Fruit fly (Drosophila melanogaster): ENCODE results near the gene Grip71.

Gene Grip71

DNA sequence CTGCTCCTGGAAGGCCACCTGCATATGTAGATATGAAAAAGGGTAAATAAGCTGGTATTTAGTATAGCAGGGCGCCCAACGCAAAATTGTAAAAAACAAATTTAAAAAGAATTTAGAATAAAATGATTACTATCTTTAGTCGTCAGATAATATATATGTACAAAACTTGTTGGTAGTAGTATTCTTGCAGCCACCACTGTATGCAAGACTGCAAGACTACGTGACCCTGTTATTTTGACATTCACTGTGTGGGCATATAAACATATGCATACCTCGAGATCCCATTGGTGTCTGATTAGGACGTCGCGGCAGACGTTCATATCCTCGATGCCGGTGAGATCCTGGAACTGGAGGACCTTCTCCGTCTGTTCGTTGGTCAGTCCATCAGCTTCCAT lies 805 bp upstream of the Grip71 start (continued):
- TF ChIP-seq tap (tag; optimal IDR thresholded peaks at IDR 0.05) (no peak), CG2116 (GFP tag; optimal IDR thresholded peaks at IDR 0.05) (no peak), CG7786 (GFP tag; optimal IDR thresholded peaks at IDR 0.05) (no peak), CrebB (tag; optimal IDR thresholded peaks at IDR 0.05) (no peak), org-1 (GFP tag; optimal IDR thresholded peaks at IDR 0.05) (no peak), TFAM (GFP tag; optimal IDR thresholded peaks at IDR 0.05) (no peak), Atf6 (GFP tag; IDR thresholded peaks at IDR 0.05) (no peak; the same call in 1 of the 2 replicates), Sox100B (GFP tag; optimal IDR thresholded peaks at IDR 0.05) (no peak), Doc3 (GFP tag; IDR thresholded peaks at IDR 0.05; ENCODE audit: partially characterized antibody) (no peak), CG1529 (GFP tag; optimal IDR thresholded peaks at IDR 0.05) (no peak), CG2678 (tag; optimal IDR thresholded peaks at IDR 0.05) (peak; percentile 20), Vsx1 (GFP tag; optimal IDR thresholded peaks at IDR 0.05) (no peak), CG10979 (tag; optimal IDR thresholded peaks at IDR 0.05) (no peak), CkIIα-i1 (GFP tag; IDR thresholded peaks at IDR 0.05) (no peak), CG15696 (tag; optimal IDR thresholded peaks at IDR 0.05) (no peak), CG30020 (tag; optimal IDR thresholded peaks at IDR 0.05) (no peak), Lhr (GFP tag; optimal IDR thresholded peaks at IDR 0.05) (no peak), CG17912 (GFP tag; optimal IDR thresholded peaks at IDR 0.05) (no peak), so (GFP tag; IDR thresholded peaks at IDR 0.05) (no peak), Bgb (GFP tag; IDR thresholded peaks at IDR 0.05; ENCODE audit: partially characterized antibody) (no peak), ro (GFP tag; IDR thresholded peaks at IDR 0.05) (no peak), HLH4C (GFP tag; IDR thresholded peaks at IDR 0.05; ENCODE audit: partially characterized antibody) (no peak), zfh1 (GFP tag; IDR thresholded peaks at IDR 0.05) (no peak; the same call in 2 of the 3 replicates), CG16813 (GFP tag; IDR thresholded peaks at IDR 0.05; ENCODE audit: partially characterized antibody) (no peak), nerfin-1 (tag; optimal IDR thresholded peaks at IDR 0.05) (peak; percentile 26), Abd-B (GFP tag; optimal IDR thresholded peaks at IDR 0.05) (no peak), da (GFP tag; optimal IDR thresholded peaks at IDR 0.05) (no peak), croc (GFP tag; conservative IDR thresholded peaks at IDR 0.05) (no peak), CG1792 (GFP tag; optimal IDR thresholded peaks at IDR 0.05) (no peak), CG4404 (GFP tag; IDR thresholded peaks at IDR 0.05) (no peak), CG6175 (GFP tag; IDR thresholded peaks at IDR 0.05) (no peak), NC2α (GFP tag; optimal IDR thresholded peaks at IDR 0.05) (no peak), amos (GFP tag; IDR thresholded peaks at IDR 0.05; ENCODE audit: partially characterized antibody) (no peak), slp2 (GFP tag; optimal IDR thresholded peaks at IDR 0.05) (no peak), MTF-1 (GFP tag; optimal IDR thresholded peaks at IDR 0.05; ENCODE audit: borderline replicate concordance) (no peak), CG10366 (GFP tag; IDR thresholded peaks at IDR 0.05) (peak; percentile 32), schlank (tag; optimal IDR thresholded peaks at IDR 0.05) (no peak), lilli (GFP tag; optimal IDR thresholded peaks at IDR 0.05) (peak; percentile 41), CG4617 (GFP tag; optimal IDR thresholded peaks at IDR 0.05; ENCODE audit: borderline replicate concordance) (no peak), sqz (GFP tag; optimal IDR thresholded peaks at IDR 0.05) (no peak), CG17186 (GFP tag; optimal IDR thresholded peaks at IDR 0.05) (no peak), prd (optimal IDR thresholded peaks at IDR 0.05) (no peak), prd (GFP tag; IDR thresholded peaks at IDR 0.05) (0 out of 3 replicates have a peak, but pooled peaks have one; percentile 36), Dll (GFP tag; IDR thresholded peaks at IDR 0.05; ENCODE audit: partially characterized antibody) (no peak), trh (GFP tag; optimal IDR thresholded peaks at IDR 0.05) (no peak), Tbp (GFP tag; optimal IDR thresholded peaks at IDR 0.05) (no peak), gem (tag; optimal IDR thresholded peaks at IDR 0.05) (peak; percentile 43), CG32767 (GFP tag; IDR thresholded peaks at IDR 0.05) (no peak), CG13123 (GFP tag; optimal IDR thresholded peaks at IDR 0.05) (no peak), nmo (GFP tag; optimal IDR thresholded peaks at IDR 0.05) (no peak), crc (GFP tag; optimal IDR thresholded peaks at IDR 0.05) (peak; percentile 25), klu (GFP tag; IDR thresholded peaks at IDR 0.05) (no peak)
